Fruit fly (Drosophila melanogaster): ENCODE measurements around the gene Zw10.

The Zw10 gene

DNA sequence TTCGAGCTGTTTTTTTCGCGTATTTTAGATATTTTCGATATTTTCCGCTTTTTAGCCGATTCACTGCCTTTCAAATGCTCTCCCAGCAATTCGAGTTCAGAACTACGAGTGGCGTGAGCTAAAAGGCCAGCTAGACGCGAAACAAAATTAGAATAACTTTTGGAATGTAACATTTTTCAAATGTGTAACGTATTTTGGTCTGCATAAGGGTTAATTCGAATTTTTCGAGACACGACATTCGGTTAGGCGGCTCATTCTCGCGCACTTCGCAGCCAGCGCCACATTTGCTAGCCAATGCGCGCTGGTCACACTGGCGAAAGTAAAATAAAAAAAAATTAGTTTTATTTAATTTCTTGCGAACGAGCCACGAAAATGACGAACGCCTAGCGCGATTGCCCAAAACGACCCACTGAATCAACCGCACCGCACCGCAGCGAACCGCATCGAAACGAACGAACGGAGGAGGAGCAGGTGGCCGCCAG, 20.6 kb downstream of the Zw10 start, which contains the start of the genes brv3 and Pi4KIIIalpha (continued):
- TF ChIP-seq E2f1 (GFP tag; IDR thresholded peaks at IDR 0.05) (no peak), CG7786 (GFP tag; optimal IDR thresholded peaks at IDR 0.05) (no peak), her (GFP tag; optimal IDR thresholded peaks at IDR 0.05) (peak; percentile 99), eyg (GFP tag; optimal IDR thresholded peaks at IDR 0.05) (no peak), Pdp1 (GFP tag; optimal IDR thresholded peaks at IDR 0.05) (peak in 1 of 2 experiments; percentile 33), CG3995 (GFP tag; optimal IDR thresholded peaks at IDR 0.05) (peak; percentile 85), CG34422 (GFP tag; IDR thresholded peaks at IDR 0.05) (0 out of 3 replicates have a peak, but pooled peaks have one; percentile 16), Dref (GFP tag; IDR thresholded peaks at IDR 0.05) (peak; percentile 52), CG14710 (tag; optimal IDR thresholded peaks at IDR 0.05) (peak; percentile 32), slbo (GFP tag; IDR thresholded peaks at IDR 0.05) (no peak), Camta (GFP tag; optimal IDR thresholded peaks at IDR 0.05) (no peak), Med (GFP tag) (peak; percentile 3), BEAF-32 (GFP tag; optimal IDR thresholded peaks at IDR 0.05) (peak; percentile 53), Scr (GFP tag; IDR thresholded peaks at IDR 0.05; ENCODE audit: partially characterized antibody) (0 out of 2 replicates have a peak, but pooled peaks have one; percentile 28), Dek (tag; optimal IDR thresholded peaks at IDR 0.05) (peak; percentile 8), trem (tag; optimal IDR thresholded peaks at IDR 0.05) (peak; percentile 22), row (GFP tag; IDR thresholded peaks at IDR 0.05) (peak; percentile 63; the same call in 2 of the 3 replicates), HLH54F (GFP tag; optimal IDR thresholded peaks at IDR 0.05) (no peak), tgo (GFP tag; IDR thresholded peaks at IDR 0.05) (no peak), Sin3A (optimal IDR thresholded peaks at IDR 0.05) (peak; percentile 49)

DNA sequence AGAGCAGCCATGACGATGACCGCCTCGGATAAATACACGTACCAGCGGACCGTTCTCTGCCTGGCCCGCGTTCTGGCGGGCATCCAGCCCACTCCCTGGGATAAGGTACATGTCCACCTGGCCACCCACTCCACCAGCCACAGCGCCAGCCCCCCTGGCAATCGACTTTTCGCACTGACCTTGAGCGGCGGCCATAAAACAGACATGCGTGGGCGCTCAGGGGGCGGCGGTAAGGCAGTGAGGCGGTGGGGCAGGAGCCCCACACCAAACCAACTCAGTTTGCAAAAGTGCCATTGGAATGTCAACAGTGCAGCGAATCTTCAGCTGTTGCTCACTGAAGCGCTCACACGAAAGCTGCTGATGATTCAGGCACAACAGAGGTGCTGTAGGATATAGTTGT, 21.0 kb downstream of the Zw10 start:
- TF ChIP-seq Sox100B (GFP tag; optimal IDR thresholded peaks at IDR 0.05) (no peak), unpg (GFP tag; optimal IDR thresholded peaks at IDR 0.05) (no peak), CG11247 (GFP tag; IDR thresholded peaks at IDR 0.05) (no peak), Atf3 (GFP tag; optimal IDR thresholded peaks at IDR 0.05) (no peak), CG8281 (tag; optimal IDR thresholded peaks at IDR 0.05) (no peak), CG17612 (GFP tag; IDR thresholded peaks at IDR 0.05) (no peak), Mrtf (GFP tag; IDR thresholded peaks at IDR 0.05) (no peak), hb (GFP tag; IDR thresholded peaks at IDR 0.05; ENCODE audit: partially characterized antibody) (0 out of 3 replicates have a peak, but pooled peaks have one; percentile 18), salm (tag; optimal IDR thresholded peaks at IDR 0.05) (no peak), CG2120 (GFP tag; optimal IDR thresholded peaks at IDR 0.05) (no peak), sr (GFP tag; IDR thresholded peaks at IDR 0.05) (peak; percentile 54), CG12659 (GFP tag; optimal IDR thresholded peaks at IDR 0.05) (no peak), CG10274 (GFP tag; optimal IDR thresholded peaks at IDR 0.05) (no peak), fru (optimal IDR thresholded peaks at IDR 0.05) (no peak), ap (GFP tag; IDR thresholded peaks at IDR 0.05) (no peak), p53 (GFP tag; optimal IDR thresholded peaks at IDR 0.05) (no peak), crol (GFP tag; IDR thresholded peaks at IDR 0.05) (peak; percentile 52), ftz-f1 (GFP tag; optimal IDR thresholded peaks at IDR 0.05) (peak; percentile 82), ro (GFP tag; IDR thresholded peaks at IDR 0.05) (no peak), CG11560 (tag; IDR thresholded peaks at IDR 0.05) (no peak), Dref (GFP tag; IDR thresholded peaks at IDR 0.05) (no peak)
